Worm (Caenorhabditis elegans): Measurements from ENCODE around the gene cest-3.

ce11 chrX:12241457-12241856, at the start of gene cest-3:
- no peak for TF ChIP-seq ztf-4 (tag; optimal IDR thresholded peaks at IDR 0.05)
- no peak for TF ChIP-seq unc-62 (GFP tag; optimal IDR thresholded peaks at IDR 0.05)
- no peak for TF ChIP-seq nhr-28 (tag; optimal IDR thresholded peaks at IDR 0.05)
- no peak for TF ChIP-seq mef-2 (tag; optimal IDR thresholded peaks at IDR 0.05)
- TF ChIP-seq ama-1 (optimal IDR thresholded peaks at IDR 0.05) = no peak
- TF ChIP-seq nhr-237 (tag; optimal IDR thresholded peaks at IDR 0.05) = no peak
